Worm (Caenorhabditis elegans): ENCODE data around the gene nhr-228.

ce11 chrV:2259750-2260149, 21.8 kb upstream of the nhr-228 start, which contains the start of gene nhr-182:
- TF ChIP-seq lsy-2 (tag; optimal IDR thresholded peaks at IDR 0.05) (no peak), unc-39 (tag; optimal IDR thresholded peaks at IDR 0.05) (no peak), ztf-11 (tag; optimal IDR thresholded peaks at IDR 0.05) (no peak), ceh-43 (GFP tag; optimal IDR thresholded peaks at IDR 0.05) (no peak), sptf-1 (tag; optimal IDR thresholded peaks at IDR 0.05) (no peak), nhr-28 (tag; optimal IDR thresholded peaks at IDR 0.05) (no peak), lin-32 (GFP tag; optimal IDR thresholded peaks at IDR 0.05) (no peak), nhr-76 (tag; optimal IDR thresholded peaks at IDR 0.05) (no peak), unc-62 (GFP tag; optimal IDR thresholded peaks at IDR 0.05) (no peak), elt-3 (tag; optimal IDR thresholded peaks at IDR 0.05) (no peak), lin-13 (tag; optimal IDR thresholded peaks at IDR 0.05) (no peak), pha-4 (tag; optimal IDR thresholded peaks at IDR 0.05) (peak; percentile 75), zip-8 (tag; optimal IDR thresholded peaks at IDR 0.05) (no peak)
